Worm (Caenorhabditis elegans): ENCODE data around the gene C04C3.14.

The C04C3.14 gene

ce11 chrIV:3383203-3383602, 12.5 kb upstream of the C04C3.14 start:
- TF ChIP-seq rnt-1 (tag; optimal IDR thresholded peaks at IDR 0.05), result no peak
- TF ChIP-seq hlh-17 (GFP tag; optimal IDR thresholded peaks at IDR 0.05; ENCODE audit: borderline replicate concordance), result no peak
- peak; percentile 20 to 21 for TF ChIP-seq lsy-2 (tag; optimal IDR thresholded peaks at IDR 0.05)

ce11 chrIV:3384047-3384446, 11.6 kb upstream of the C04C3.14 start, which contains the start of gene B0546.4:
Gene B0546.4 (minus strand): TSS chrIV:3384147.
- TF ChIP-seq fkh-10 (GFP tag; optimal IDR thresholded peaks at IDR 0.05) (no peak), jun-1 (tag; optimal IDR thresholded peaks at IDR 0.05) (no peak), fos-1 (tag; optimal IDR thresholded peaks at IDR 0.05) (no peak), zip-4 (GFP tag; optimal IDR thresholded peaks at IDR 0.05) (no peak), grh-1 (GFP tag; IDR thresholded peaks at IDR 0.05) (no peak), ceh-8 (GFP tag; optimal IDR thresholded peaks at IDR 0.05) (no peak), nhr-19 (GFP tag; conservative IDR thresholded peaks at IDR 0.05) (no peak), ama-1 (optimal IDR thresholded peaks at IDR 0.05) (no peak), ets-5 (GFP tag; IDR thresholded peaks at IDR 0.05) (no peak), lin-13 (GFP tag; optimal IDR thresholded peaks at IDR 0.05) (no peak), C04F5.9 (tag; optimal IDR thresholded peaks at IDR 0.05) (no peak), lir-3 (tag; optimal IDR thresholded peaks at IDR 0.05; ENCODE audit: poor library complexity) (no peak), nhr-12 (tag; optimal IDR thresholded peaks at IDR 0.05) (no peak), dsc-1 (tag; optimal IDR thresholded peaks at IDR 0.05) (no peak), snu-23 (GFP tag; optimal IDR thresholded peaks at IDR 0.05) (no peak), mef-2 (tag; optimal IDR thresholded peaks at IDR 0.05) (no peak), unc-98 (GFP tag; IDR thresholded peaks at IDR 0.05) (no peak), isw-1 (GFP tag; IDR thresholded peaks at IDR 0.05) (no peak), nhr-237 (tag; optimal IDR thresholded peaks at IDR 0.05) (no peak), tbx-2 (tag; optimal IDR thresholded peaks at IDR 0.05) (no peak)

ce11 chrIV:3384593-3384992, 11.1 kb upstream of the C04C3.14 start:
- TF ChIP-seq efl-1 (optimal IDR thresholded peaks at IDR 0.05) (peak; percentile 93 to 96), efl-1 (GFP tag; optimal IDR thresholded peaks at IDR 0.05 in 1 of 2) (peak; percentile 80 to 98), irx-1 (tag; optimal IDR thresholded peaks at IDR 0.05) (peak; percentile 86), pax-3 (tag; optimal IDR thresholded peaks at IDR 0.05) (peak; percentile 74), C04F5.9 (tag; optimal IDR thresholded peaks at IDR 0.05) (peak; percentile 66), sptf-1 (tag; optimal IDR thresholded peaks at IDR 0.05) (no peak), nhr-11 (tag; optimal IDR thresholded peaks at IDR 0.05) (peak; percentile 86), elt-2 (tag; optimal IDR thresholded peaks at IDR 0.05) (peak; percentile 86), ets-5 (GFP tag; IDR thresholded peaks at IDR 0.05) (no peak), aha-1 (tag; optimal IDR thresholded peaks at IDR 0.05) (peak; percentile 93), hlh-4 (tag; optimal IDR thresholded peaks at IDR 0.05) (no peak), pqm-1 (tag; optimal IDR thresholded peaks at IDR 0.05) (no peak), sup-37 (GFP tag; optimal IDR thresholded peaks at IDR 0.05) (peak; percentile 28), lin-13 (GFP tag; optimal IDR thresholded peaks at IDR 0.05) (peak; percentile 92), ceh-8 (GFP tag; optimal IDR thresholded peaks at IDR 0.05) (peak; percentile 87), zag-1 (tag; optimal IDR thresholded peaks at IDR 0.05) (no peak), mab-9 (GFP tag; IDR thresholded peaks at IDR 0.05) (peak; percentile 92), fos-1 (tag; optimal IDR thresholded peaks at IDR 0.05) (peak; percentile 76), nhr-237 (tag; optimal IDR thresholded peaks at IDR 0.05) (peak; percentile 11), mdl-1 (tag; optimal IDR thresholded peaks at IDR 0.05) (peak; percentile 58 to 95), F16B12.6 (tag; optimal IDR thresholded peaks at IDR 0.05) (peak; percentile 74), C16A3.4 (tag; optimal IDR thresholded peaks at IDR 0.05) (peak; percentile 65), mef-2 (tag; optimal IDR thresholded peaks at IDR 0.05) (peak; percentile 41), rnt-1 (tag; optimal IDR thresholded peaks at IDR 0.05) (peak; percentile 92), snpc-4 (tag; optimal IDR thresholded peaks at IDR 0.05) (peak; percentile 54), snu-23 (GFP tag; optimal IDR thresholded peaks at IDR 0.05) (peak; percentile 97), nhr-71 (tag; optimal IDR thresholded peaks at IDR 0.05) (peak; percentile 98), pag-3 (tag; optimal IDR thresholded peaks at IDR 0.05; ENCODE audit: borderline replicate concordance, insufficient read depth) (no peak), tlp-1 (tag; optimal IDR thresholded peaks at IDR 0.05) (no peak), dpl-1 (GFP tag; optimal IDR thresholded peaks at IDR 0.05) (peak; percentile 81 to 83 (median 82)), unc-130 (tag; optimal IDR thresholded peaks at IDR 0.05) (no peak), ces-1 (GFP tag; optimal IDR thresholded peaks at IDR 0.05) (no peak), ceh-88 (GFP tag; IDR thresholded peaks at IDR 0.05) (peak; percentile 84), grh-1 (GFP tag; IDR thresholded peaks at IDR 0.05) (peak; percentile 92), xbp-1 (tag; optimal IDR thresholded peaks at IDR 0.05) (peak; percentile 93), isw-1 (GFP tag; IDR thresholded peaks at IDR 0.05) (peak; percentile 90), fkh-8 (tag; optimal IDR thresholded peaks at IDR 0.05) (peak; percentile 94), unc-98 (GFP tag; IDR thresholded peaks at IDR 0.05) (0 out of 2 replicates have a peak, but pooled peaks have one; percentile 36)
